Worm (Caenorhabditis elegans) whole organism, late embryonic: Measurements from ENCODE around the gene str-109.

Source experiments
- T23F11.4 ChIP-seq: fragments of 200-800 bp; sonication (Bioruptor generic); optimal IDR thresholded peaks from 2 replicates; lab custom pipeline; 2018; ENCODE audit warnings: mild to moderate bottlenecking, missing genetic modification characterization, missing compliant biosample characterization
- ceh-48 ChIP-seq: sonication (generic microtip); optimal IDR thresholded peaks from 2 replicates; lab custom pipeline; 2016; ENCODE audit warnings: missing genetic modification characterization, inconsistent platforms, missing compliant biosample characterization

- TF ChIP-seq T23F11.4 (GFP tag; lab: Kevin White, UChicago) (no peak), ceh-48 (no peak)
Observed at ce11 chrV:16120499-16120898, 41.5 kb downstream of the str-109 start.
